Worm (Caenorhabditis elegans): ENCODE measurements around the gene F45C12.17.

ce11 chrII:1763072-1763471 lies 37.2 kb downstream of the F45C12.17 start, which contains the start of gene math-28:
- TF ChIP-seq tbx-2 (tag; optimal IDR thresholded peaks at IDR 0.05) (no peak), ztf-4 (tag; optimal IDR thresholded peaks at IDR 0.05) (no peak), snpc-4 (tag; optimal IDR thresholded peaks at IDR 0.05) (no peak), ztf-11 (tag; optimal IDR thresholded peaks at IDR 0.05) (no peak), nhr-25 (tag; optimal IDR thresholded peaks at IDR 0.05) (no peak), ceh-82 (tag; optimal IDR thresholded peaks at IDR 0.05) (no peak), nfya-1 (tag; optimal IDR thresholded peaks at IDR 0.05; ENCODE audit: insufficient read depth) (no peak), egl-27 (tag; optimal IDR thresholded peaks at IDR 0.05) (no peak), nhr-12 (tag; optimal IDR thresholded peaks at IDR 0.05) (no peak), elt-1 (tag; optimal IDR thresholded peaks at IDR 0.05) (no peak), nhr-67 (tag; optimal IDR thresholded peaks at IDR 0.05) (no peak), nhr-28 (tag; optimal IDR thresholded peaks at IDR 0.05) (no peak)

All from whole organism, L3 larva.